Fruit fly (Drosophila melanogaster): ENCODE data around the gene wts.

DNA sequence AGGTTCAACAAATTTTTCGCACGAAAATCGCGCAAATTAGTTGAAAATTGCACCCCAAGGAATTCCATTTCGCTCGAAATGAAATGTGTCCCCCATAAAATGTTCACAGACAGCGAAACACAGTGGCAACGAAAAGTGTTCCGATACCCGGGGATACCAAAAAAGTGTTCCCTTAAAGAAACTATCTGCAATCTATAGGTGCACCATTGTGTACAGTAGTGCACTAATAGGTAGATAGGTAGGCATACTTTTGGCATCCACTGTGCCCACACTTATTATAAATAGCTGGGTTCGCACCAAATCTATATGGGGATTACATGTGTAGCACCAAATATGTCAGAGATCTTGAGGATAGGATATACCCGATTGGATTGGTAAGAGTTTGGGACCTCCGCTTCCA, 9.7 kb downstream of the wts start:
- TF ChIP-seq tj (GFP tag; optimal IDR thresholded peaks at IDR 0.05) (no peak), CG12768 (GFP tag; optimal IDR thresholded peaks at IDR 0.05) (no peak), bab1 (GFP tag; optimal IDR thresholded peaks at IDR 0.05) (no peak)

Data from whole organism, adult.